Worm (Caenorhabditis elegans): ENCODE data around the gene faah-1.

ce11 chrIV:8171376-8171775 lies 12.2 kb downstream of the faah-1 start:
- TF ChIP-seq lin-13 (tag; optimal IDR thresholded peaks at IDR 0.05): no peak
- TF ChIP-seq ztf-11 (tag; optimal IDR thresholded peaks at IDR 0.05): no peak
- TF ChIP-seq ces-1 (GFP tag; optimal IDR thresholded peaks at IDR 0.05): no peak
- no peak for TF ChIP-seq tbx-8 (GFP tag; optimal IDR thresholded peaks at IDR 0.05)
- no peak for TF ChIP-seq nhr-12 (tag; optimal IDR thresholded peaks at IDR 0.05)

All from whole organism, mixed stage, embryonic.